Worm (Caenorhabditis elegans): ENCODE data around the gene C46A5.1.

Gene C46A5.1

ce11 chrIV:7727258-7727657 is 36.5 kb upstream of the C46A5.1 start:
- no peak for TF ChIP-seq lin-38 (GFP tag; IDR thresholded peaks at IDR 0.05)
- no peak for TF ChIP-seq lir-3 (tag; optimal IDR thresholded peaks at IDR 0.05)
- no peak for TF ChIP-seq pqm-1 (tag; optimal IDR thresholded peaks at IDR 0.05)
- TF ChIP-seq vab-7 (GFP tag; IDR thresholded peaks at IDR 0.05): no peak
- 0 out of 2 replicates have a peak, but pooled peaks have one; percentile 21 for TF ChIP-seq Y48G9A.11 (GFP tag; IDR thresholded peaks at IDR 0.05)
- TF ChIP-seq attf-4 (tag; optimal IDR thresholded peaks at IDR 0.05): no peak
- TF ChIP-seq ZK337.2 (GFP tag; IDR thresholded peaks at IDR 0.05): no peak
- TF ChIP-seq egl-43 (GFP tag; IDR thresholded peaks at IDR 0.05): no peak
- no peak for TF ChIP-seq ceh-28 (tag; optimal IDR thresholded peaks at IDR 0.05)
- TF ChIP-seq spr-3 (GFP tag; optimal IDR thresholded peaks at IDR 0.05): no peak
- TF ChIP-seq nhr-11 (tag; optimal IDR thresholded peaks at IDR 0.05): no peak
- peak; percentile 87 for TF ChIP-seq aha-1 (tag)
- TF ChIP-seq hif-1 (tag; optimal IDR thresholded peaks at IDR 0.05): no peak
- no peak for TF ChIP-seq cey-2 (tag; optimal IDR thresholded peaks at IDR 0.05; ENCODE audit: borderline replicate concordance, insufficient read depth)
- no peak for TF ChIP-seq nhr-76 (tag; optimal IDR thresholded peaks at IDR 0.05)
- TF ChIP-seq Y5F2A.4 (GFP tag; optimal IDR thresholded peaks at IDR 0.05): no peak
- TF ChIP-seq zfp-2 (tag; optimal IDR thresholded peaks at IDR 0.05): no peak
- TF ChIP-seq set-16 (GFP tag; IDR thresholded peaks at IDR 0.05): peak; percentile 95
- 0 out of 2 replicates have a peak, but pooled peaks have one; percentile 22 for TF ChIP-seq saeg-2 (GFP tag; IDR thresholded peaks at IDR 0.05)
- TF ChIP-seq Y75B8A.6 (GFP tag; IDR thresholded peaks at IDR 0.05): no peak
- no peak for TF ChIP-seq ces-1 (GFP tag; optimal IDR thresholded peaks at IDR 0.05)
- TF ChIP-seq ztf-11 (tag; optimal IDR thresholded peaks at IDR 0.05): no peak
- no peak for TF ChIP-seq hmg-1.1 (GFP tag; IDR thresholded peaks at IDR 0.05)

DNA sequence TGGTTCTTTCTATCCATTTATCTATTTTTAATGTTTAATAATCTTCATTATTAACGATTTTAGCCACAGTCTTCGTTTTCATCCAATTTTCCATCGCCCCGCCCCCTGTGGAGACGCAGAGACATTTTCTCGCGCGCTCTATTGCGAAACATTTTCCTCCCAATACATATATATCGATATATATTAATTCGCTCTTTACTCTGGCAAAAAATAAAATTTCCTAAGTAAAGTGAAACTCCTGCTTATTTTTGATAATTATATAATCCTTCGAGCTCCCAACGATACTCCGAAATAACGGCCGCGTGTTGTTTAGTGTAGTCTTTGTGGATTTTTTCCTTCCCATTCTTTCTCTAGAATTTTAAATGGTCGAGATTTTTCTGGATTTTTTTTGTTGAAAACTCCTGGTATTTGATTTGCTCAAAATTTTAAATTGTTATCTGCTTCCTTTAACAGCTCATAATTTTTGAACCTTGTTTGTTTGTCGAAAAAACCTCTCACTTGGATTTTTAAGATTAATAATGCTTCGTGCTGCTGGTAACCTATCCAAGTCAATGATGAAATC is 35.2 kb upstream of the C46A5.1 start, which contains the start of gene sucg-1:
TSS of gene sucg-1 (plus strand) at position 512 of the 562 bp plus-strand sequence.
- TF ChIP-seq T20F7.1 (GFP tag; optimal IDR thresholded peaks at IDR 0.05): peak; percentile 82
- no peak for TF ChIP-seq F26F4.8 (GFP tag; conservative IDR thresholded peaks at IDR 0.05)

- TF ChIP-seq arid-1 (GFP tag; conservative IDR thresholded peaks at IDR 0.05): no peak
- TF ChIP-seq mdt-29 (GFP tag; IDR thresholded peaks at IDR 0.05): no peak
- no peak for TF ChIP-seq hlh-11 (tag; optimal IDR thresholded peaks at IDR 0.05)
- TF ChIP-seq mdl-1 (tag; optimal IDR thresholded peaks at IDR 0.05): no peak
- no peak for TF ChIP-seq zag-1 (tag; optimal IDR thresholded peaks at IDR 0.05)
- no peak for TF ChIP-seq set-16 (GFP tag; IDR thresholded peaks at IDR 0.05)
- TF ChIP-seq lin-15B (tag; optimal IDR thresholded peaks at IDR 0.05): no peak
- TF ChIP-seq nhr-76 (tag; optimal IDR thresholded peaks at IDR 0.05): no peak
- no peak for TF ChIP-seq sdz-12 (GFP tag; optimal IDR thresholded peaks at IDR 0.05)
- no peak for TF ChIP-seq Y75B8A.6 (GFP tag; IDR thresholded peaks at IDR 0.05)
- TF ChIP-seq unc-39 (tag; optimal IDR thresholded peaks at IDR 0.05): no peak
- TF ChIP-seq ztf-11 (tag; optimal IDR thresholded peaks at IDR 0.05): no peak
- TF ChIP-seq attf-4 (tag; optimal IDR thresholded peaks at IDR 0.05): no peak
- TF ChIP-seq zip-11 (GFP tag; IDR thresholded peaks at IDR 0.05): no peak
- TF ChIP-seq lin-1 (GFP tag; IDR thresholded peaks at IDR 0.05): no peak
- no peak for TF ChIP-seq Y48G9A.11 (GFP tag; IDR thresholded peaks at IDR 0.05)
- no peak for TF ChIP-seq pqm-1 (tag; optimal IDR thresholded peaks at IDR 0.05)
- no peak for TF ChIP-seq ZK546.5 (tag; optimal IDR thresholded peaks at IDR 0.05)
- TF ChIP-seq ceh-82 (tag; optimal IDR thresholded peaks at IDR 0.05): no peak
Measured at ce11 chrIV:7731960-7732359, 31.8 kb upstream of the C46A5.1 start, which contains the start of the genes C50F7.9 and C50F7.3. Gene C50F7.9 (minus strand): TSS chrIV:7732060. Gene C50F7.3 (plus strand): TSS chrIV:7732329.
